Fruit fly (Drosophila melanogaster) whole organism, embryonic: Measurements from ENCODE around the gene Tsp29Fa.

Source experiments
- Abd-B ChIP-seq: fragments of 200-800 bp; sonication (Bioruptor generic); optimal IDR thresholded peaks from 2 replicates; lab custom pipeline; 2018; ENCODE audit warnings: missing biosample characterization, mild to moderate bottlenecking, missing genetic modification characterization, moderate library complexity
- CG13424 ChIP-seq: fragments of 200-800 bp; sonication (Bioruptor generic); optimal IDR thresholded peaks from 2 replicates; lab custom pipeline; 2019; ENCODE audit warnings: missing biosample characterization, mild to moderate bottlenecking, missing genetic modification characterization, moderate library complexity
- Spps ChIP-seq: fragments of 200-800 bp; sonication (Bioruptor generic); optimal IDR thresholded peaks from 2 replicates; lab custom pipeline; 2018; ENCODE audit warnings: missing biosample characterization, mild to moderate bottlenecking, missing genetic modification characterization
- insv ChIP-seq, 2 experiments: fragments of 200-800 bp; sonication (Bioruptor generic); optimal IDR thresholded peaks; 3 replicates each; lab custom pipeline; 2016 to 2018; ENCODE audit warnings: missing biosample characterization in 2 of 2, missing genetic modification characterization in 2 of 2

- TF ChIP-seq insv (GFP tag; optimal IDR thresholded peaks at IDR 0.05; lab: Kevin White, UChicago) (no peak), CG13424 (tag; lab: Kevin White, UChicago) (no peak), Abd-B (no peak), Spps (no peak)
These were observed 31.9 kb upstream of the Tsp29Fa start for dm6 chr2L:8901882-8902281.
